Worm (Caenorhabditis elegans) whole organism, midembryonic: Measurements from ENCODE around the gene npr-29.

ENCODE experiments used
- T22C8.4 ChIP-seq: fragments of 200-800 bp; sonication (Bioruptor generic); IDR thresholded peaks from 2 replicates; pipeline ENCODE4 v1.3.6; 2022; ENCODE audit warnings: missing genetic modification characterization, missing compliant biosample characterization
- cog-1 ChIP-seq: sonication (generic microtip); optimal IDR thresholded peaks from 2 replicates; lab custom pipeline; 2016; ENCODE audit warnings: missing genetic modification characterization, missing compliant biosample characterization
- flt-1 ChIP-seq: fragments of 200-800 bp; sonication (Bioruptor generic); IDR thresholded peaks from 2 replicates; pipeline ENCODE4 v1.3.6; 2022; ENCODE audit warnings: missing genetic modification characterization, missing compliant biosample characterization
- klf-2 ChIP-seq: fragments of 200-800 bp; sonication (Bioruptor generic); conservative IDR thresholded peaks from 2 replicates; pipeline ENCODE4 v1.3.6; 2022; ENCODE audit warnings: missing genetic modification reagents, missing genetic modification characterization, missing compliant biosample characterization
- med-1 ChIP-seq: sonication (generic microtip); optimal IDR thresholded peaks from 2 replicates; lab custom pipeline; 2017; ENCODE audit warnings: missing genetic modification characterization, mild to moderate bottlenecking, missing compliant biosample characterization, antibody characterized with exemption, missing genetic modification reagents; ENCODE audit not compliant: insufficient read depth
- ref-1 ChIP-seq: fragments of 200-800 bp; sonication (Bioruptor generic); conservative IDR thresholded peaks from 2 replicates; pipeline ENCODE4 v1.3.6; 2022; ENCODE audit warnings: missing genetic modification reagents, missing genetic modification characterization, missing compliant biosample characterization
- tab-1 ChIP-seq: fragments of 200-800 bp; sonication (Bioruptor generic); IDR thresholded peaks from 2 replicates; pipeline ENCODE4 v1.3.6; 2022; ENCODE audit warnings: missing genetic modification characterization, missing compliant biosample characterization
- ztf-23 ChIP-seq: fragments of 200-800 bp; sonication (Bioruptor generic); IDR thresholded peaks from 2 replicates; pipeline ENCODE4 v1.3.6; 2022; ENCODE audit warnings: missing genetic modification reagents, missing genetic modification characterization, missing compliant biosample characterization
- ztf-29 ChIP-seq: fragments of 200-800 bp; sonication (Bioruptor generic); IDR thresholded peaks from 2 replicates; pipeline ENCODE4 v1.3.6; 2022; ENCODE audit warnings: missing genetic modification reagents, missing genetic modification characterization, missing compliant biosample characterization

The npr-29 gene

ce11 chrIII:9177874-9178273, 37.4 kb downstream of the npr-29 start:
- TF ChIP-seq cog-1 (tag; lab: Kevin White, UChicago) (no peak), T22C8.4 (GFP tag; lab: Robert Waterston, UW) (no peak), med-1 (GFP tag; lab: Kevin White, UChicago) (no peak), ref-1 (GFP tag; lab: Robert Waterston, UW) (no peak), flt-1 (GFP tag; lab: Robert Waterston, UW) (no peak), ztf-29 (GFP tag; lab: Robert Waterston, UW) (no peak), klf-2 (GFP tag; lab: Robert Waterston, UW) (no peak), tab-1 (GFP tag; lab: Robert Waterston, UW) (no peak)

DNA sequence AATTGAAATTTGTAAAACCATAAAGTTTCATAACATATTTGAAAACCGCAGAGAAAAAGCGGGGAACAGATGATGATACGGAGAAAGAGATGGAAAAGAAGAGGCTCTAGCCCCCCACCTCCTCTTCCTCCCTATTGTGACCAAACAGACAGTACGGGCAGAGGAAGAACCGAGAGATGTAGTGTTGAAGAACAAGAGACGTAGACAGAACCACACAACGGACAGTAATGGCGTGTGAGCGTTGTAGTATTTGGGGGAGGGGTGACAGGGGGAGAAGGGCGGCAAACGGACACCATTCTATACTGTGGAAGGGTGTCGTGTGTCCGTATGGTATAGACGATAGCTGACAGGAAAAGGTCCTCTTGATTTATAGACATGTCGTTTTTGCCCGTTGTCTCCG, 39.3 kb downstream of the npr-29 start:
- TF ChIP-seq ztf-29 (GFP tag; lab: Robert Waterston, UW) (no peak), klf-2 (GFP tag; lab: Robert Waterston, UW) (no peak), cog-1 (tag; lab: Kevin White, UChicago) (no peak), flt-1 (GFP tag; lab: Robert Waterston, UW) (no peak), med-1 (GFP tag; lab: Kevin White, UChicago) (no peak), ztf-23 (no peak), tab-1 (GFP tag; lab: Robert Waterston, UW) (no peak), T22C8.4 (GFP tag; lab: Robert Waterston, UW) (no peak), ref-1 (GFP tag; lab: Robert Waterston, UW) (no peak)

DNA sequence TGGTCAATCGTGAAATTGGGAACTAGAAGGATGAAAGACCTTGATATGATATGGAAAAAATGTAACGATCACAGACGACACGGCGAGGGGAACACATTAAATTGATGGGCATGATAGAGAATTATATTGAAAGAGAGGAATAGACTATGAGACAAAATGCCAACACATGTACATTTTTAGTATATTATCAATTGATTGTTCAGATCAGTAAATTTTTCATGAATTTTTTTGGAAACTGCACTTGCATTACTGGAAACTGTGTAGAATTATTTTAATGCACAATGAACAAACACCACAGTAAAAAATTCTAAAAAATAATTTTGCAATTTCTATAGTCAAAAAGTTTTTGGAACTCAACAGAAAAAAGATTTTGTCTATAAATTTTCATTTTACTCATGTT, 42.0 kb downstream of the npr-29 start:
- TF ChIP-seq ztf-23: no peak
- no peak for TF ChIP-seq tab-1 (GFP tag; lab: Robert Waterston, UW)
- TF ChIP-seq med-1 (GFP tag; lab: Kevin White, UChicago): no peak
- TF ChIP-seq T22C8.4 (GFP tag; lab: Robert Waterston, UW): no peak
- TF ChIP-seq cog-1 (tag; lab: Kevin White, UChicago): no peak
- no peak for TF ChIP-seq flt-1 (GFP tag; lab: Robert Waterston, UW)
- TF ChIP-seq klf-2 (GFP tag; lab: Robert Waterston, UW): no peak
- TF ChIP-seq ref-1 (GFP tag; lab: Robert Waterston, UW): no peak
- no peak for TF ChIP-seq ztf-29 (GFP tag; lab: Robert Waterston, UW)

DNA sequence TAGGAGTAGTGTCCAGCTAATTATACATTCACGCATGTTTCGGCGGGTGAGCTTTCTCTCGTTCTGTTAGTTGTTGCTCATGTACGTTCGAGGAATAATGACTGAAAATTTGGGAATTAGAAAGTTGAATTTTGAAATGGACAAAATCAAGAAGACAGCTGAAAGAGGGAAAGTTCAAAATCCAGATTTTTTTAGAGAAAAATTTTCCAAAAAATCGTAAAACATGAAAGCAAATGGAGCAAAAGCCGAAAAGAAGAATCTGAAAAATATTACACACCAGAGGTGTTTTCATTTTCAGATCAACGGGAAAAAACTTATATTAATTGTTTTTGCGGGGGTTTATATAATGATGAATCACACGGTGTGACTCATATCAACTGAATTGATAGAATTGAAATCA, 42.6 kb downstream of the npr-29 start, which contains the start of gene ina-1:
ina-1 (minus strand) TSS at position 101 of the 400 bp plus-strand sequence.
- TF ChIP-seq flt-1 (GFP tag; lab: Robert Waterston, UW) (no peak), T22C8.4 (GFP tag; lab: Robert Waterston, UW) (no peak), klf-2 (GFP tag; lab: Robert Waterston, UW) (no peak), cog-1 (tag; lab: Kevin White, UChicago) (no peak), med-1 (GFP tag; lab: Kevin White, UChicago) (no peak), ref-1 (GFP tag; lab: Robert Waterston, UW) (no peak), ztf-23 (no peak), ztf-29 (GFP tag; lab: Robert Waterston, UW) (no peak)

DNA sequence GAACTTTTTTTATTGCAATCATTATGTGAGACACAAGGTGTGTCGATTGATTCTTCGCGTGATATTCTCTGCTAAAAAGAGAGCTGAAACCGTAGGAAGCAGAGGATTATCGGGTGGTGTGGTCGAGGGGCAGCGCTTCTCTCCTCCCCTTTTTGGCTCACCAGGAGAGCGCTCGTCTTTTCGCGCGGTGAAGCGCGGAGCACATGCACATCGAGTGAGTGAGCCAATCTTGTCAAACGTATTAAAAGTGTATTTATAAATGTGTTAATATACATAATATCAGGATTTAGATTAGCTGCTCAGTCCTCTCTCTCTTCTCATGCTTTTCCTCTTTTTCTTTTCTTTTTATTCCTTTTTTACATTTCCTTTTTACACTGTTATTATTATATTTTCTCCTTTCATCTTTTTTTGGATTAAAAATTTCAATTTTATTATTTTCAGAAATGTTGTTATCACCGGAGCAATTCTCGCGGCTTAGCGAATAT, 52.6 kb downstream of the npr-29 start, which contains the start of gene dgk-3:
dgk-3 (plus strand) TSS at position 435 of the 485 bp plus-strand sequence.
- no peak for TF ChIP-seq ztf-29 (GFP tag; lab: Robert Waterston, UW)
- no peak for TF ChIP-seq ref-1 (GFP tag; lab: Robert Waterston, UW)
- no peak for TF ChIP-seq cog-1 (tag; lab: Kevin White, UChicago)
- no peak for TF ChIP-seq med-1 (GFP tag; lab: Kevin White, UChicago)
- no peak for TF ChIP-seq T22C8.4 (GFP tag; lab: Robert Waterston, UW)
- no peak for TF ChIP-seq klf-2 (GFP tag; lab: Robert Waterston, UW)
- TF ChIP-seq flt-1 (GFP tag; lab: Robert Waterston, UW): no peak
- TF ChIP-seq ztf-23: no peak
- no peak for TF ChIP-seq tab-1 (GFP tag; lab: Robert Waterston, UW)

DNA sequence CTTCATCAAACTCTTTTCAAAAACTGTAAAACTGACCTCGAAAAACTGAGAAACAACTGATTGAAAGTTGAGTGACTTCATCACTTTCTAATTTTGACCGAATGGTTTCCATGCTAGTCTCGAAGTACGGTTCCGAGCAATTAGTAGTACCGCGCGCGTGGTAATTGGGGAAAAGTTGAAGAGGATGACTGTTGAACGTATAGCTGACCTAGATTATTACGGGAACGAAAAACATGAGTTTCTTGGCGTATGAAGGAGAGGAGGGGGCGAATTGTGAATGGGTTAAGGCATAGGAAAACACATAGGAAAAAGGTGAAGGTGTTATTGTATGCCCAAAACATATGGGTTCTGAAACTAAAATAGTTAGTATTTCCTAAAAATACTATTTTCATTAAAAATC, 53.7 kb downstream of the npr-29 start, which contains the start of gene ptr-9:
ptr-9 (minus strand) TSS at position 101 of the 400 bp plus-strand sequence.
- TF ChIP-seq med-1 (GFP tag; lab: Kevin White, UChicago): no peak
- TF ChIP-seq klf-2 (GFP tag; lab: Robert Waterston, UW): no peak
